Fruit fly (Drosophila melanogaster): Measurements from ENCODE around the gene CG5854.
A peak's percentile ranks its signal among the peaks of the same experiment; 100 is the strongest.

Gene CG5854

DNA sequence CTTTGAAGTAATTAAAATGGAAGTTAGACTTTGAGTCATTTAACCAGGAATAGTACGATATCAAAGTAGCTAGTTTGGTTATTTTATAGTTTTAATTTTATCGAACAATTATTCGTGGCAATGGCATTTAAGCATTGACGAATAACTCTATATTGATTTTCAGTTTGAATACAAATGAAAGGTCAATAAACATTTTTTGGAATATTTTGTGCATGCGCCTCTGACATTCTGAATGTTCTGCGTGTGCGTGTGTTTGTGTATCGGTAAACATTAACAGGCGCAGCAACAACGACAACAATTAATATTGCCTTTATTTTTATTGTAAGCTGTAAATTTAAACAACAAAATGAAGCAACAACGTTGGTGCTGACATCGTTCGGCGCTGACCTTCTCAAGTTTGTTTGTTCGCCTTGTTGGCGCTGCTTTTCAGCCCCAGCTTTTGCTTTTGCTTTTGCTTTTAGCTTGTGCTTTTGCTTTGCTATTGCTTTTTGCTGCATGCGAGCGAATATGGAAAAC is 24.3 kb upstream of the CG5854 start (continued):
- peak; percentile 32 for TF ChIP-seq CG11762 (GFP tag; optimal IDR thresholded peaks at IDR 0.05; ENCODE audit: insufficient read depth)
- peak; percentile 53 for TF ChIP-seq CG9139 (GFP tag; optimal IDR thresholded peaks at IDR 0.05)
- peak; percentile 70 for TF ChIP-seq Ets21C (GFP tag; optimal IDR thresholded peaks at IDR 0.05)
- TF ChIP-seq esn (GFP tag; optimal IDR thresholded peaks at IDR 0.05), result peak; percentile 84
- TF ChIP-seq fd85E (GFP tag; optimal IDR thresholded peaks at IDR 0.05), result peak; percentile 18
- peak; percentile 26 for TF ChIP-seq CG6854 (GFP tag; optimal IDR thresholded peaks at IDR 0.05)
- TF ChIP-seq CG6276 (GFP tag; optimal IDR thresholded peaks at IDR 0.05), result no peak
- peak; percentile 77 for TF ChIP-seq OdsH (GFP tag; optimal IDR thresholded peaks at IDR 0.05)
- no peak for TF ChIP-seq Hr4 (GFP tag; optimal IDR thresholded peaks at IDR 0.05)
- TF ChIP-seq dac (GFP tag; optimal IDR thresholded peaks at IDR 0.05), result no peak
- TF ChIP-seq lz (GFP tag; optimal IDR thresholded peaks at IDR 0.05), result peak; percentile 71
- TF ChIP-seq achi (GFP tag; optimal IDR thresholded peaks at IDR 0.05), result peak; percentile 76
- TF ChIP-seq CG11294 (GFP tag; IDR thresholded peaks at IDR 0.05), result peak; percentile 5; the same call in 1 of the 2 replicates
- TF ChIP-seq Met (GFP tag; optimal IDR thresholded peaks at IDR 0.05), result peak; percentile 62
- TF ChIP-seq net (GFP tag; optimal IDR thresholded peaks at IDR 0.05), result peak; percentile 80
- TF ChIP-seq CG32006 (GFP tag; optimal IDR thresholded peaks at IDR 0.05), result peak; percentile 40
- peak; percentile 95 for TF ChIP-seq svp (GFP tag)
- peak; percentile 77 for TF ChIP-seq Sox15 (GFP tag; optimal IDR thresholded peaks at IDR 0.05)

DNA sequence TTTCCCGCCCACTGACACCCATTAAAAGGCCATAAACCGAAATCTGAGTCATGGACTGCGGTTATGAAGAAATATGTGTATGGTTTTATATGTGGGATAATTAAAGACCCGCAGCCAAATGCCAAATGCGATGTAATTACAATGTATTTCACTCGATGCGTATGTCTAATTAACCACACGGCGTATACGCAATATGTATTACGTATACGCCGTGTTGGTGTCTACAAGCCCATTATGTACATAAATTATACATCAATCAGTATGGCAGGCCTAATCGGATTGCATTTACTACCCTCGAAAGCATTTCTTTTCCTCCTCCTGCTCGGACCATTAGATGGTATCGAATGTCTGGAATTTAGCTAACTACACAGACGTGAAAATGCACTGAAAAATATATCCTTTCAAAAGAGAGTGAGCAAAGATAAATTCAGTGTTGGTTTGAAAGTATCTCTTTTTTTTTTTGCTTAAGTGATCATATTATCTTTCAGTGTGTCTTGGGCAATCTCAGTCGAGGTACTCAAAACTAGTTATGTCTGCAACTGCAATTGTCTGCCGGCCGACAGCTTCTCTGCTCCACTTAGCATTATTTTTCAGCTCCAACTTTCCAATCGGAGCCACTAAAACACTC is 23.3 kb upstream of the CG5854 start:
- TF ChIP-seq net (GFP tag; optimal IDR thresholded peaks at IDR 0.05) (no peak), spab (GFP tag; optimal IDR thresholded peaks at IDR 0.05) (no peak), Lpt (GFP tag; optimal IDR thresholded peaks at IDR 0.05) (no peak), eg (GFP tag; IDR thresholded peaks at IDR 0.05) (peak; percentile 40; the same call in 1 of the 3 replicates), CG6276 (GFP tag; optimal IDR thresholded peaks at IDR 0.05) (peak; percentile 35), CG32006 (GFP tag; optimal IDR thresholded peaks at IDR 0.05) (peak; percentile 68), CG3919 (GFP tag; optimal IDR thresholded peaks at IDR 0.05) (peak; percentile 2), Eip78C (GFP tag) (peak; percentile 42), CG15336 (GFP tag; IDR thresholded peaks at IDR 0.05) (peak; percentile 75), achi (GFP tag; optimal IDR thresholded peaks at IDR 0.05) (no peak), CG8119 (GFP tag; IDR thresholded peaks at IDR 0.05) (peak; percentile 59; the same call in 1 of the 3 replicates), Eip93F (GFP tag; optimal IDR thresholded peaks at IDR 0.05) (no peak), Hr4 (GFP tag; optimal IDR thresholded peaks at IDR 0.05) (peak; percentile 70), CG4318 (GFP tag; optimal IDR thresholded peaks at IDR 0.05) (peak; percentile 14), acj6 (GFP tag; optimal IDR thresholded peaks at IDR 0.05) (no peak), dac (GFP tag; optimal IDR thresholded peaks at IDR 0.05) (peak; percentile 2), OdsH (GFP tag; optimal IDR thresholded peaks at IDR 0.05) (peak; percentile 13)

DNA sequence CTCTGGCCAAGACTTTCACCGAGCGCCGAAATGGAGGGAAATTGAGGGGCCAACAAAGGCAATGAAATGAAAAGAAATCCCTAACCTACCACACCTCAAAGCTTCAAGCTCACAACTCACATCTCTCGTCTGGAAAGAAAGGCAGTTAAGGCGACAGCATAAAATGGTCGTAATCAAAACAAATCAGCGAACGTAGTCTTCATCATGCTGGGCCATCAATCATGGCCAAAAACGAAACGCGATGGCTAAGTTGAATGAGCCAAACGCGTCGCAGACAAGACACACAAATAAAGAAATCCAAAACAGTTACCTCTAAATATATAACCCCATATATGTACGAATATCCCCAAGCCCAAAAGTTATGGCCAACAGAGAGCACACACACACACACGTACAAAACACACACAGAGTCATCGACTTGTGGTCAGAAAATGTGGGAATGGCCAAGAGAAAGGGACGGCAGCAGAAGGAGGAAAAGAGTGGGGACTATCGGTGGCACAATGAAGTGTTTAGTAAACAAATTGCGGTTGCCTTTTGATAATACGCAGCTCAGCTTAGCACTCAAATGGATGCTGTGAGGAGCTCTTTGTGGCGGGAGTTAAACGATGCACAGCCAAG is 22.5 kb upstream of the CG5854 start:
- TF ChIP-seq acj6 (GFP tag; optimal IDR thresholded peaks at IDR 0.05), result no peak
- peak; percentile 19 for TF ChIP-seq fkh (GFP tag; optimal IDR thresholded peaks at IDR 0.05)
- TF ChIP-seq Eip78C (GFP tag), result peak; percentile 37
- no peak for TF ChIP-seq CG7368 (GFP tag; optimal IDR thresholded peaks at IDR 0.05)
- peak; percentile 7 for TF ChIP-seq CG6854 (GFP tag; optimal IDR thresholded peaks at IDR 0.05)

DNA sequence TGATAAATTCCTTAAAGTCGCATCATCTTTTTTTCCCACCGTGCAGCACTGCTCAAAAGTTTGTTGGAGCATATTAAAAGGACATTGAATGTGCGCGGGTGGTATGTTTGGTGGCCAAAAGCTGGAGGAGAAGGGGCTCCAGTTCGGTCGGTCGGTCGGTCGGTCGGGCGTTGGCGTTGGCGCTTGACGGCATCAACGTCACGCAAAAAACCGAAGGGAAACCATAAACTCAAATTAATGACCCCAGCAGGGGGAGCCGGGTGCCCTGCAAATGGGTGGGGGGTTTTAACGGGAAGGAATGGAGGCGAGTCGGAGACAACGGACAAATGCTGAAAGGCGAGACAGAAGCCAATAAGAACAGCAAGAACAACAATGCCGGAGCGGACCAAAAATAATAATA is 21.4 kb upstream of the CG5854 start:
- TF ChIP-seq CG6163 (GFP tag; IDR thresholded peaks at IDR 0.05) (0 out of 3 replicates have a peak, but pooled peaks have one; percentile 16), CG3919 (GFP tag; optimal IDR thresholded peaks at IDR 0.05) (peak; percentile 6), svp (GFP tag) (peak; percentile 39), CG6854 (GFP tag; optimal IDR thresholded peaks at IDR 0.05) (peak; percentile 12), CG10631 (GFP tag; optimal IDR thresholded peaks at IDR 0.05) (no peak)
